ENCODE assay signal across 3 fruit fly cellular contexts in genomic region chr2L:7841244-7841643, dm6.
TF ChIP-seq lines count a peak whose summit lies in the region.

No protein-coding gene starts in this region.

- TF ChIP-seq CTCF in whole organism, embryonic (GFP tag; optimal IDR thresholded peaks at IDR 0.05; lab: Kevin White, UChicago) = no peak

TF ChIP-seq in whole organism, embryonic, 481 proteins besides CTCF, POLR2A, EP300 and RAD21 (continues in another document):
- TF ChIP-seq Hmr (GFP tag; optimal IDR thresholded peaks at IDR 0.05; lab: Kevin White, UChicago) (peak; percentile 11), Meics (GFP tag; optimal IDR thresholded peaks at IDR 0.05; lab: Kevin White, UChicago) (no peak), Oaz (GFP tag; IDR thresholded peaks at IDR 0.05; lab: Robert Waterston, UW) (no peak), Sox100B (GFP tag; optimal IDR thresholded peaks at IDR 0.05; lab: Kevin White, UChicago) (no peak), CG17328 (GFP tag; IDR thresholded peaks at IDR 0.05; lab: Robert Waterston, UW) (0 out of 2 replicates have a peak, but pooled peaks have one; percentile 38), slbo (GFP tag; IDR thresholded peaks at IDR 0.05; lab: Robert Waterston, UW) (peak; percentile 44), unpg (GFP tag; optimal IDR thresholded peaks at IDR 0.05; lab: Kevin White, UChicago) (peak; percentile 0), tap (tag; optimal IDR thresholded peaks at IDR 0.05; lab: Kevin White, UChicago) (no peak), lab (GFP tag; optimal IDR thresholded peaks at IDR 0.05; lab: Kevin White, UChicago) (peak; percentile 23), dan (GFP tag; IDR thresholded peaks at IDR 0.05; lab: Robert Waterston, UW) (no peak), CG42726 (GFP tag; IDR thresholded peaks at IDR 0.05; lab: Robert Waterston, UW; ENCODE audit: partially characterized antibody) (no peak), CG2120 (GFP tag; optimal IDR thresholded peaks at IDR 0.05; lab: Kevin White, UChicago) (peak; percentile 2), Hr51 (GFP tag; optimal IDR thresholded peaks at IDR 0.05; lab: Kevin White, UChicago) (peak in 1 of 2 experiments; percentile 12), CG32772 (GFP tag; IDR thresholded peaks at IDR 0.05; lab: Robert Waterston, UW) (0 out of 2 replicates have a peak, but pooled peaks have one; percentile 15), tll (GFP tag; optimal IDR thresholded peaks at IDR 0.05; lab: Kevin White, UChicago) (no peak), Awh (GFP tag; IDR thresholded peaks at IDR 0.05; lab: Robert Waterston, UW) (no peak), CG6689 (GFP tag; IDR thresholded peaks at IDR 0.05; lab: Robert Waterston, UW) (0 out of 2 replicates have a peak, but pooled peaks have one; percentile 16), gem (tag; optimal IDR thresholded peaks at IDR 0.05; lab: Kevin White, UChicago) (peak; percentile 24), CG5953 (GFP tag; IDR thresholded peaks at IDR 0.05; lab: Robert Waterston, UW) (no peak), pho (GFP tag; optimal IDR thresholded peaks at IDR 0.05; lab: Kevin White, UChicago) (no peak), Med (GFP tag; lab: Kevin White, UChicago) (peak; percentile 72), hbn (GFP tag; IDR thresholded peaks at IDR 0.05; lab: Robert Waterston, UW; ENCODE audit: partially characterized antibody) (no peak), ttk (GFP tag; IDR thresholded peaks at IDR 0.05; lab: Robert Waterston, UW) (0 out of 2 replicates have a peak, but pooled peaks have one; percentile 22), dysf (GFP tag; IDR thresholded peaks at IDR 0.05; lab: Robert Waterston, UW) (peak; percentile 26; the same call in 1 of the 3 replicates), NC2α (GFP tag; optimal IDR thresholded peaks at IDR 0.05; lab: Kevin White, UChicago) (no peak), Ptx1 (GFP tag; IDR thresholded peaks at IDR 0.05; lab: Robert Waterston, UW) (0 out of 2 replicates have a peak, but pooled peaks have one; percentile 30), Rfx (GFP tag; IDR thresholded peaks at IDR 0.05; lab: Robert Waterston, UW) (peak; percentile 34; the same call in 1 of the 2 replicates), CG7963 (GFP tag; IDR thresholded peaks at IDR 0.05; lab: Robert Waterston, UW; ENCODE audit: partially characterized antibody) (no peak), CG15269 (tag; optimal IDR thresholded peaks at IDR 0.05; lab: Kevin White, UChicago) (peak; percentile 29)

TF ChIP-seq in whole organism, prepupa, 60 proteins besides CTCF, POLR2A, EP300 and RAD21:
- peak; percentile 36 for TF ChIP-seq cyc (GFP tag; optimal IDR thresholded peaks at IDR 0.05; lab: Kevin White, UChicago)
- TF ChIP-seq Lpt (GFP tag; optimal IDR thresholded peaks at IDR 0.05; lab: Kevin White, UChicago) = no peak
- no peak for TF ChIP-seq ss (GFP tag; optimal IDR thresholded peaks at IDR 0.05; lab: Kevin White, UChicago)
- no peak for TF ChIP-seq fd59A (GFP tag; optimal IDR thresholded peaks at IDR 0.05; lab: Kevin White, UChicago)
- no peak for TF ChIP-seq CG11294 (GFP tag; IDR thresholded peaks at IDR 0.05; lab: Robert Waterston, UW)
- no peak for TF ChIP-seq acj6 (GFP tag; optimal IDR thresholded peaks at IDR 0.05; lab: Kevin White, UChicago)
- TF ChIP-seq vri (GFP tag; optimal IDR thresholded peaks at IDR 0.05; lab: Kevin White, UChicago) = peak; percentile 10
- peak; percentile 51 for TF ChIP-seq esn (GFP tag; optimal IDR thresholded peaks at IDR 0.05; lab: Kevin White, UChicago)
- peak; percentile 52 for TF ChIP-seq Sox102F (GFP tag; optimal IDR thresholded peaks at IDR 0.05; lab: Kevin White, UChicago)
- TF ChIP-seq svp (GFP tag; lab: Kevin White, UChicago) = peak; percentile 49
- TF ChIP-seq Smox (GFP tag; optimal IDR thresholded peaks at IDR 0.05; lab: Kevin White, UChicago) = peak; percentile 31
- peak; percentile 55 for TF ChIP-seq Hr39 (GFP tag; optimal IDR thresholded peaks at IDR 0.05; lab: Kevin White, UChicago)
- TF ChIP-seq lz (GFP tag; optimal IDR thresholded peaks at IDR 0.05; lab: Kevin White, UChicago) = peak; percentile 21
- peak; percentile 18 for TF ChIP-seq topi (GFP tag; optimal IDR thresholded peaks at IDR 0.05; lab: Kevin White, UChicago)
- TF ChIP-seq eg (GFP tag; IDR thresholded peaks at IDR 0.05; lab: Robert Waterston, UW) = no peak
- peak; percentile 45 for TF ChIP-seq Eip78C (GFP tag; lab: Kevin White, UChicago)
- TF ChIP-seq CG31627 (GFP tag; optimal IDR thresholded peaks at IDR 0.05; lab: Kevin White, UChicago) = peak; percentile 52

TF ChIP-seq in whole organism, wandering third instar larva, 38 proteins besides CTCF, POLR2A, EP300 and RAD21:
- TF ChIP-seq Hnf4 (GFP tag; optimal IDR thresholded peaks at IDR 0.05; lab: Kevin White, UChicago) (peak; percentile 9), tai (GFP tag; optimal IDR thresholded peaks at IDR 0.05; lab: Kevin White, UChicago) (no peak), fru (GFP tag; optimal IDR thresholded peaks at IDR 0.05; lab: Kevin White, UChicago) (no peak), ey (GFP tag; optimal IDR thresholded peaks at IDR 0.05; lab: Kevin White, UChicago) (peak; percentile 42), rgr (GFP tag; optimal IDR thresholded peaks at IDR 0.05; lab: Kevin White, UChicago) (peak; percentile 16), N (GFP tag; optimal IDR thresholded peaks at IDR 0.05; lab: Kevin White, UChicago) (no peak), psq (GFP tag; optimal IDR thresholded peaks at IDR 0.05; lab: Kevin White, UChicago) (peak; percentile 17), dmrt93B (GFP tag; optimal IDR thresholded peaks at IDR 0.05; lab: Kevin White, UChicago) (no peak), HLH106 (tag; optimal IDR thresholded peaks at IDR 0.05; lab: Kevin White, UChicago) (peak; percentile 17), OdsH (GFP tag; optimal IDR thresholded peaks at IDR 0.05; lab: Kevin White, UChicago) (no peak), usp (GFP tag; optimal IDR thresholded peaks at IDR 0.05; lab: Kevin White, UChicago) (no peak), h (GFP tag; optimal IDR thresholded peaks at IDR 0.05; lab: Kevin White, UChicago) (peak; percentile 29), Hr83 (GFP tag; optimal IDR thresholded peaks at IDR 0.05; lab: Kevin White, UChicago; ENCODE audit: poor library complexity, severe bottlenecking) (no peak), Sp1 (GFP tag; optimal IDR thresholded peaks at IDR 0.05; lab: Kevin White, UChicago) (no peak), br (GFP tag; optimal IDR thresholded peaks at IDR 0.05; lab: Kevin White, UChicago) (peak; percentile 52), sv (GFP tag; optimal IDR thresholded peaks at IDR 0.05; lab: Kevin White, UChicago) (no peak), Mio (GFP tag; optimal IDR thresholded peaks at IDR 0.05; lab: Kevin White, UChicago) (no peak), dsf (GFP tag; optimal IDR thresholded peaks at IDR 0.05; lab: Kevin White, UChicago; ENCODE audit: borderline replicate concordance) (no peak)

Comparison
In these comparisons a context has a peak if more than half of its experiments do, and no peak if none do; other contexts are left out.
1. Of the 7 proteins assayed by ChIP-seq in both whole organism, embryonic and whole organism, prepupa: peak only in whole organism, embryonic: none; only in whole organism, prepupa: Hr39 and Sox102F; in both: none; in neither: 5.